Fruit fly (Drosophila melanogaster) whole organism, embryonic: ENCODE data around the gene gb.

Experiments used
- B-H2 ChIP-seq: fragments of 200-800 bp; sonication (Bioruptor generic); optimal IDR thresholded peaks from 2 replicates; lab custom pipeline; 2018; ENCODE audit warnings: missing biosample characterization, mild to moderate bottlenecking, missing genetic modification characterization
- CG1024 ChIP-seq: fragments of 200-800 bp; sonication (Bioruptor generic); IDR thresholded peaks from 2 replicates; pipeline ENCODE4 v1.3.6; 2022; ENCODE audit warnings: missing biosample characterization, missing genetic modification characterization
- CG15073 ChIP-seq: fragments of 200-800 bp; sonication (Bioruptor generic); optimal IDR thresholded peaks from 2 replicates; lab custom pipeline; 2016; ENCODE audit warnings: missing biosample characterization, missing genetic modification characterization
- CG30431 ChIP-seq: fragments of 200-800 bp; sonication (Bioruptor generic); optimal IDR thresholded peaks from 2 replicates; lab custom pipeline; 2017; ENCODE audit warnings: missing biosample characterization, missing genetic modification characterization
- CG4360 ChIP-seq: fragments of 200-800 bp; sonication (Bioruptor generic); IDR thresholded peaks from 2 replicates; pipeline ENCODE4 v1.3.6; 2022; ENCODE audit warnings: missing biosample characterization, missing genetic modification characterization
- CG6683 ChIP-seq: fragments of 200-800 bp; sonication (Bioruptor generic); optimal IDR thresholded peaks from 2 replicates; lab custom pipeline; 2017; ENCODE audit warnings: missing biosample characterization, mild to moderate bottlenecking, missing genetic modification characterization, missing genetic modification reagents
- CG6689 ChIP-seq: fragments of 200-800 bp; sonication (Bioruptor generic); IDR thresholded peaks from 2 replicates; pipeline ENCODE4 v1.3.6; 2022; ENCODE audit warnings: missing biosample characterization, missing genetic modification characterization
- Dll ChIP-seq: fragments of 200-800 bp; sonication (Bioruptor generic); IDR thresholded peaks from 4 replicates; pipeline ENCODE4 v1.3.6; 2022; ENCODE audit warnings: missing biosample characterization, missing genetic modification characterization; ENCODE audit not compliant: partially characterized antibody
- Fer1 ChIP-seq: fragments of 200-800 bp; sonication (Bioruptor generic); optimal IDR thresholded peaks from 2 replicates; lab custom pipeline; 2017; ENCODE audit warnings: missing biosample characterization, mild to moderate bottlenecking, missing genetic modification characterization
- HmgZ ChIP-seq: fragments of 200-800 bp; sonication (Bioruptor generic); optimal IDR thresholded peaks from 2 replicates; lab custom pipeline; 2018; ENCODE audit warnings: missing biosample characterization, mild to moderate bottlenecking, missing genetic modification characterization
- NC2α ChIP-seq: fragments of 200-800 bp; sonication (Bioruptor generic); optimal IDR thresholded peaks from 2 replicates; lab custom pipeline; 2016; ENCODE audit warnings: missing biosample characterization, missing genetic modification characterization
- Nf-YB ChIP-seq: fragments of 200-800 bp; sonication (Bioruptor generic); optimal IDR thresholded peaks from 3 replicates; lab custom pipeline; 2019; ENCODE audit warnings: missing biosample characterization, mild to moderate bottlenecking, missing genetic modification characterization, moderate library complexity
- hkb ChIP-seq, 2 experiments: fragments of 200-800 bp in 1 of 2; fragments of >200 bp in 1 of 2; sonication (Bioruptor generic) in 1 of 2; IDR thresholded peaks in 1 of 2; optimal IDR thresholded peaks in 1 of 2; 2 replicates each; pipeline versions ENCODE4 v1.3.6 to Lab custom; 2017 to 2022; ENCODE audit warnings: missing biosample characterization in 1 of 2, missing genetic modification characterization in 1 of 2

DNA sequence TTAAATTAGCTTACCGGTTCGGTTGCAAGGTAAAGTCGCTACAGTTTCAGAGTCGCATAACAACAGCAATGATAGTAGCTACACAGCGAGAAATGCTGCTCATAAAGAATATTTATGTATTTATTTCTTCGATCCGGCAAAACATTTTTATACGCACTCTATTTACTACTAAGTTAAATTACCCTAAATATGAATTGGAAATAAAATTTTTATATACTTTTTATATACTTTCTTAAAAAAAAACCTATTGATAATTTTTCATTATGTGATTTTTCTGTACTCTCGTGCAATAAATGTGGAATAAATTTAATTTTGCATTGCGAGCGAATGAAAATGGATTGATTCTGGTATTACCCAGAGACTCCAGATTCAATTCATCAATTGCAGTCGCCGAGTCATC, 11.1 kb downstream of the gb start, which contains the start of gene Jhbp11:
- TF ChIP-seq CG6689 (no peak), HmgZ (tag; lab: Kevin White, UChicago) (no peak), CG30431 (GFP tag; lab: Kevin White, UChicago) (no peak), NC2α (GFP tag; lab: Kevin White, UChicago) (no peak), CG1024 (GFP tag; lab: Robert Waterston, UW) (no peak), B-H2 (GFP tag; lab: Kevin White, UChicago) (no peak), CG15073 (GFP tag; lab: Kevin White, UChicago) (no peak), Fer1 (GFP tag; lab: Kevin White, UChicago) (no peak), CG6683 (GFP tag; lab: Kevin White, UChicago) (no peak), Dll (GFP tag; lab: Robert Waterston, UW) (no peak), hkb (optimal IDR thresholded peaks at IDR 0.05; lab: Kevin White, UChicago) (no peak), hkb (GFP tag; IDR thresholded peaks at IDR 0.05; lab: Robert Waterston, UW) (no peak), CG4360 (GFP tag; lab: Robert Waterston, UW) (no peak), Nf-YB (GFP tag; lab: Kevin White, UChicago) (no peak)
